Worm (Caenorhabditis elegans): Measurements from ENCODE around the gene dmd-4.
A peak's percentile ranks its signal among the peaks of the same experiment; 100 is the strongest.

dmd-4 gene

ce11 chrX:14897192-14897591, 35.5 kb upstream of the dmd-4 start:
- TF ChIP-seq elt-2 (tag; optimal IDR thresholded peaks at IDR 0.05) (no peak), ceh-9 (tag; optimal IDR thresholded peaks at IDR 0.05) (no peak)

- no peak for TF ChIP-seq nhr-67 (tag; optimal IDR thresholded peaks at IDR 0.05)
- no peak for TF ChIP-seq snpc-4 (tag; optimal IDR thresholded peaks at IDR 0.05)
- no peak for TF ChIP-seq nhr-76 (tag; optimal IDR thresholded peaks at IDR 0.05)
- no peak for TF ChIP-seq nhr-23 (tag; optimal IDR thresholded peaks at IDR 0.05)
- no peak for TF ChIP-seq elt-1 (tag; optimal IDR thresholded peaks at IDR 0.05)
- TF ChIP-seq ceh-16 (tag; optimal IDR thresholded peaks at IDR 0.05): no peak
- TF ChIP-seq ceh-28 (tag; optimal IDR thresholded peaks at IDR 0.05): no peak
Observed at ce11 chrX:14894845-14895244, 33.2 kb upstream of the dmd-4 start, which contains the start of gene nac-1. Gene nac-1 (plus strand): TSS chrX:14895145.

ce11 chrX:14894380-14894779, 32.7 kb upstream of the dmd-4 start:
- peak; percentile 68 for TF ChIP-seq nhr-25 (tag; optimal IDR thresholded peaks at IDR 0.05)
- TF ChIP-seq sea-2 (GFP tag; optimal IDR thresholded peaks at IDR 0.05): no peak
- peak; percentile 42 for TF ChIP-seq nhr-23 (tag; optimal IDR thresholded peaks at IDR 0.05)
- no peak for TF ChIP-seq lsy-12 (tag; optimal IDR thresholded peaks at IDR 0.05)
- no peak for TF ChIP-seq elt-1 (tag; optimal IDR thresholded peaks at IDR 0.05)
- TF ChIP-seq nhr-43 (tag; optimal IDR thresholded peaks at IDR 0.05; ENCODE audit: poor library complexity, severe bottlenecking): peak; percentile 85
- TF ChIP-seq nhr-77 (tag; optimal IDR thresholded peaks at IDR 0.05): no peak
- no peak for TF ChIP-seq tbx-2 (tag; optimal IDR thresholded peaks at IDR 0.05)
- peak in 1 of 3 experiments; percentile 53 for TF ChIP-seq elt-3 (tag; optimal IDR thresholded peaks at IDR 0.05)

- TF ChIP-seq lin-39 (tag; optimal IDR thresholded peaks at IDR 0.05) (no peak), ceh-9 (tag; optimal IDR thresholded peaks at IDR 0.05) (no peak), nhr-76 (tag; optimal IDR thresholded peaks at IDR 0.05) (no peak), nhr-237 (tag; optimal IDR thresholded peaks at IDR 0.05) (no peak), egl-5 (tag; optimal IDR thresholded peaks at IDR 0.05) (no peak), pha-4 (tag; optimal IDR thresholded peaks at IDR 0.05) (no peak), fos-1 (tag; optimal IDR thresholded peaks at IDR 0.05) (no peak), unc-39 (tag; optimal IDR thresholded peaks at IDR 0.05) (no peak), eor-1 (tag; optimal IDR thresholded peaks at IDR 0.05) (no peak), sea-2 (GFP tag; optimal IDR thresholded peaks at IDR 0.05) (no peak), pqm-1 (tag; optimal IDR thresholded peaks at IDR 0.05) (no peak), nhr-25 (tag; optimal IDR thresholded peaks at IDR 0.05) (no peak), skn-1 (tag; optimal IDR thresholded peaks at IDR 0.05) (no peak), nhr-12 (tag; optimal IDR thresholded peaks at IDR 0.05) (no peak), mdl-1 (tag; optimal IDR thresholded peaks at IDR 0.05) (no peak), lin-15B (tag; optimal IDR thresholded peaks at IDR 0.05) (no peak), daf-12 (tag; optimal IDR thresholded peaks at IDR 0.05) (no peak), fkh-10 (GFP tag; optimal IDR thresholded peaks at IDR 0.05) (no peak), R02D3.7 (tag; optimal IDR thresholded peaks at IDR 0.05) (no peak)
Observed at ce11 chrX:14888188-14888587, 26.5 kb upstream of the dmd-4 start, which contains the start of gene daf-6. Gene daf-6 (plus strand): TSS chrX:14888488.

ce11 chrX:14885855-14886254, 24.2 kb upstream of the dmd-4 start:
- no peak for TF ChIP-seq nhr-76 (tag; optimal IDR thresholded peaks at IDR 0.05)

- TF ChIP-seq mml-1 (tag; optimal IDR thresholded peaks at IDR 0.05) (no peak), nhr-25 (tag; optimal IDR thresholded peaks at IDR 0.05) (no peak)
Observed at ce11 chrX:14881119-14881518, 19.5 kb upstream of the dmd-4 start, which contains the start of gene flp-8. Gene flp-8 (plus strand): TSS chrX:14881419.

- no peak for TF ChIP-seq nhr-25 (tag; optimal IDR thresholded peaks at IDR 0.05)
- no peak for TF ChIP-seq mdl-1 (tag; optimal IDR thresholded peaks at IDR 0.05)
- TF ChIP-seq sea-2 (GFP tag; optimal IDR thresholded peaks at IDR 0.05): no peak
- no peak for TF ChIP-seq nhr-12 (tag; optimal IDR thresholded peaks at IDR 0.05)
- TF ChIP-seq elt-3 (tag; optimal IDR thresholded peaks at IDR 0.05): no peak
- TF ChIP-seq nhr-28 (tag; optimal IDR thresholded peaks at IDR 0.05): no peak
- no peak for TF ChIP-seq fkh-2 (tag; optimal IDR thresholded peaks at IDR 0.05)
- no peak for TF ChIP-seq nhr-77 (tag; optimal IDR thresholded peaks at IDR 0.05)
- no peak for TF ChIP-seq elt-2 (tag; optimal IDR thresholded peaks at IDR 0.05)
- no peak for TF ChIP-seq jun-1 (tag; optimal IDR thresholded peaks at IDR 0.05)
- TF ChIP-seq R02D3.7 (tag; optimal IDR thresholded peaks at IDR 0.05): no peak
- no peak for TF ChIP-seq ZK546.5 (tag; optimal IDR thresholded peaks at IDR 0.05)
- no peak for TF ChIP-seq nhr-11 (tag; optimal IDR thresholded peaks at IDR 0.05)
- TF ChIP-seq ceh-9 (tag; optimal IDR thresholded peaks at IDR 0.05): no peak
- TF ChIP-seq fos-1 (tag; optimal IDR thresholded peaks at IDR 0.05): no peak
Observed at ce11 chrX:14877691-14878090, 16.0 kb upstream of the dmd-4 start.
